Worm (Caenorhabditis elegans): Measurements from ENCODE around the gene F13H10.1.

The F13H10.1 gene

ce11 chrIV:11030117-11030516, 25.7 kb downstream of the F13H10.1 start:
- TF ChIP-seq lin-35 (GFP tag; optimal IDR thresholded peaks at IDR 0.05) = no peak
- TF ChIP-seq nhr-28 (tag; optimal IDR thresholded peaks at IDR 0.05) = no peak
- no peak for TF ChIP-seq elt-2 (tag; optimal IDR thresholded peaks at IDR 0.05)
- no peak for TF ChIP-seq nhr-77 (tag; optimal IDR thresholded peaks at IDR 0.05)
- TF ChIP-seq ceh-88 (GFP tag; IDR thresholded peaks at IDR 0.05) = no peak
- no peak for TF ChIP-seq mep-1 (tag; optimal IDR thresholded peaks at IDR 0.05)

DNA sequence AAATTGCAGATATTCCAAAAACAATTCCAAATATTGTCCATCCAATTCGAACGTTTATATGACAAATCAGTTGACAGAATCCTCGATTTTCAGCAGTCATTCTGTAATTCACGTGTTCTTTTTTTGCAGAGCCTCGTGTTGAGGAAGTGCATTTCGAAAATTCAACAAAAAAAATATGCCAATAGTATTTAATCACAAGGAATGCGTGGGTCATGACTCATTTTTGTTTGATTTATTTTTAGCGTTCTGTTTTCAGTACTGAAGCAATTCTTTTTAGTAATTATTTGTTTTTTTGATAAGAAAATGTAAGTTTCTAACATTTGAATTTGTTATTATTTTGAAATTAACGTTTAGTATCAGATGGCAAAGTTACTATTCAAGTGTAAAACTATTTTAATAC, 26.5 kb downstream of the F13H10.1 start, which contains the start of gene hrg-4:
hrg-4 (minus strand) TSS at position 101 of the 400 bp plus-strand sequence.
- TF ChIP-seq nhr-28 (tag; optimal IDR thresholded peaks at IDR 0.05) (no peak), ets-5 (GFP tag; IDR thresholded peaks at IDR 0.05) (no peak), nhr-11 (tag; optimal IDR thresholded peaks at IDR 0.05) (no peak), sox-4 (tag; optimal IDR thresholded peaks at IDR 0.05) (no peak), ceh-90 (tag; optimal IDR thresholded peaks at IDR 0.05) (no peak), lin-13 (GFP tag; optimal IDR thresholded peaks at IDR 0.05) (no peak), dsc-1 (tag; optimal IDR thresholded peaks at IDR 0.05) (no peak), Y116A8C.19 (tag; optimal IDR thresholded peaks at IDR 0.05; ENCODE audit: borderline replicate concordance) (no peak), nhr-76 (tag; optimal IDR thresholded peaks at IDR 0.05) (no peak), pqm-1 (tag; optimal IDR thresholded peaks at IDR 0.05) (no peak), egl-27 (tag; optimal IDR thresholded peaks at IDR 0.05) (no peak), blmp-1 (tag; optimal IDR thresholded peaks at IDR 0.05) (no peak), tlp-1 (tag; optimal IDR thresholded peaks at IDR 0.05) (no peak), unc-98 (GFP tag; IDR thresholded peaks at IDR 0.05) (no peak), efl-3 (GFP tag; optimal IDR thresholded peaks at IDR 0.05) (no peak), ceh-8 (GFP tag; optimal IDR thresholded peaks at IDR 0.05) (no peak), pag-3 (tag; optimal IDR thresholded peaks at IDR 0.05; ENCODE audit: borderline replicate concordance, insufficient read depth) (no peak), snu-23 (GFP tag; optimal IDR thresholded peaks at IDR 0.05) (no peak)

DNA sequence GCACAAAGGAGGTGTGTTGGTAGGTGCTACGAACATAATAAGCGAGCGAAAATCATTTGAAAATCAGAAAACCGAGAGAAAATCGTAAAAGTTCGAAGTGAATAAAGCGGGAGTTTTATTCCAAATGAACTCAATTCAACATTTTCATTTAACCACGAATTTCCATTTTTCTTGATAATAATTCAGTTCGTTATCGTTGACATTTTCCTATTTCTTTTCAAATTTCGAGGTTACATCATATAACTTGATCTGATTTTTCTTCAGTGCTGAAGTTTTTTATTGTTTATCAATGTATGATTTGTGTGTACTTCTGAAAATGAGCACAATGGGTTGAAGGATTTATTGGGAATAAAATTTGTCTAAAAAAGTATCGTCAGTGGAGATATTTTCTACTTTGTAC, 27.3 kb downstream of the F13H10.1 start:
- TF ChIP-seq ama-1 (optimal IDR thresholded peaks at IDR 0.05) = no peak
- peak; percentile 71 for TF ChIP-seq elt-2 (tag; optimal IDR thresholded peaks at IDR 0.05)

ce11 chrIV:11032288-11032687, 27.9 kb downstream of the F13H10.1 start, which contains the start of gene hrg-6:
Gene hrg-6, plus strand, starts transcription at chrIV:11032588.
- TF ChIP-seq efl-1 (optimal IDR thresholded peaks at IDR 0.05) = no peak
- peak in 1 of 2 experiments; percentile 78 for TF ChIP-seq efl-1 (GFP tag; optimal IDR thresholded peaks at IDR 0.05 in 1 of 2)
- TF ChIP-seq lin-15B (tag; optimal IDR thresholded peaks at IDR 0.05) = no peak

DNA sequence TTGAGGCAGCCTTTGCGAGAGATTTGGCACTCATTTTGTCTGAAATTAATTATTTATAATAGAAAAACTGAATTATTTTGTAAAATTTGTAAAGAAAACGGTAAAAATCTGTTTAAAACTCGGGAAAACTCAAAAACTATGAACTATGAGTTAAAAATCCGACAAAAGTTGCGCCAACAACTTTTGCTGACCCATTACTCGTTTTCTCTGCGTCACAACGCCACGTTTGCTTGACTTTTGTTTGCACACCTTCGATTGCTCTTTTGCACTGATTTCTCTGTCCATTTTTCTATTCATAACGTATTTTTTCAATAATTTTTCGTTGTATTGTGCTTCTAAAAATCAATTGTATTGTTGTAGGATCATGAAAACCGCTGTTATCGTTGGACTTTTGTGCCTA, 31.8 kb downstream of the F13H10.1 start, which contains the start of gene fkb-1:
fkb-1 (plus strand) TSS at position 361 of the 400 bp plus-strand sequence.
- TF ChIP-seq nhr-28 (tag; optimal IDR thresholded peaks at IDR 0.05) = no peak
- TF ChIP-seq unc-62 (GFP tag; optimal IDR thresholded peaks at IDR 0.05) = no peak
- TF ChIP-seq mep-1 (tag; optimal IDR thresholded peaks at IDR 0.05) = peak; percentile 83
- TF ChIP-seq lin-35 (GFP tag; optimal IDR thresholded peaks at IDR 0.05) = peak; percentile 79
- no peak for TF ChIP-seq nhr-12 (tag; optimal IDR thresholded peaks at IDR 0.05)
- no peak for TF ChIP-seq C04F5.9 (tag; optimal IDR thresholded peaks at IDR 0.05)
- peak; percentile 47 for TF ChIP-seq lin-13 (GFP tag; optimal IDR thresholded peaks at IDR 0.05)
- peak; percentile 25; the same call in 1 of the 2 replicates for TF ChIP-seq ceh-88 (GFP tag; IDR thresholded peaks at IDR 0.05)
- peak; percentile 79 for TF ChIP-seq swsn-7 (tag; optimal IDR thresholded peaks at IDR 0.05)
- TF ChIP-seq egl-27 (tag; optimal IDR thresholded peaks at IDR 0.05) = no peak
- peak; percentile 54 for TF ChIP-seq lin-39 (tag; optimal IDR thresholded peaks at IDR 0.05)
- peak; percentile 39 for TF ChIP-seq nhr-77 (tag; optimal IDR thresholded peaks at IDR 0.05)
- TF ChIP-seq elt-3 (tag; optimal IDR thresholded peaks at IDR 0.05) = peak in 1 of 6 experiments; percentile 45
- TF ChIP-seq nhr-84 (tag; optimal IDR thresholded peaks at IDR 0.05) = no peak
- TF ChIP-seq fkh-10 (GFP tag; optimal IDR thresholded peaks at IDR 0.05) = no peak
- peak; percentile 6 for TF ChIP-seq lin-15B (tag; optimal IDR thresholded peaks at IDR 0.05)
- no peak for TF ChIP-seq ets-5 (GFP tag; IDR thresholded peaks at IDR 0.05)
- TF ChIP-seq C34B4.2 (tag; optimal IDR thresholded peaks at IDR 0.05) = no peak
- no peak for TF ChIP-seq ztf-11 (tag; optimal IDR thresholded peaks at IDR 0.05)
- TF ChIP-seq F16B12.6 (tag; optimal IDR thresholded peaks at IDR 0.05) = peak; percentile 47
- TF ChIP-seq skn-1 (tag; optimal IDR thresholded peaks at IDR 0.05) = no peak
- TF ChIP-seq ceh-90 (tag; optimal IDR thresholded peaks at IDR 0.05) = no peak
- TF ChIP-seq snu-23 (GFP tag; optimal IDR thresholded peaks at IDR 0.05) = peak; percentile 86
- TF ChIP-seq egl-13 (tag; optimal IDR thresholded peaks at IDR 0.05) = peak; percentile 47
- no peak for TF ChIP-seq aha-1 (tag; optimal IDR thresholded peaks at IDR 0.05)
- TF ChIP-seq pag-3 (tag; optimal IDR thresholded peaks at IDR 0.05; ENCODE audit: borderline replicate concordance, insufficient read depth) = no peak
- TF ChIP-seq hpl-2 (GFP tag; optimal IDR thresholded peaks at IDR 0.05) = no peak
- TF ChIP-seq nhr-20 (tag; optimal IDR thresholded peaks at IDR 0.05) = peak; percentile 79
- TF ChIP-seq tbx-2 (tag; optimal IDR thresholded peaks at IDR 0.05) = peak; percentile 76
- TF ChIP-seq mef-2 (tag; optimal IDR thresholded peaks at IDR 0.05) = no peak
- TF ChIP-seq sox-4 (tag; optimal IDR thresholded peaks at IDR 0.05) = peak; percentile 19
